Worm (Caenorhabditis elegans): ENCODE measurements around the gene dnj-8.

- TF ChIP-seq gei-17 (GFP tag; optimal IDR thresholded peaks at IDR 0.05) (no peak), lsl-1 (GFP tag; optimal IDR thresholded peaks at IDR 0.05) (no peak), ama-1 (optimal IDR thresholded peaks at IDR 0.05) (no peak), ama-1 (GFP tag; optimal IDR thresholded peaks at IDR 0.05) (no peak), Y67H2A.10 (GFP tag; conservative IDR thresholded peaks at IDR 0.05) (no peak), aptf-3 (GFP tag; IDR thresholded peaks at IDR 0.05) (no peak), Y53G8AR.9 (GFP tag; conservative IDR thresholded peaks at IDR 0.05) (no peak), sea-2 (GFP tag; IDR thresholded peaks at IDR 0.05) (no peak), hrde-1 (tag; optimal IDR thresholded peaks at IDR 0.05; ENCODE audit: borderline replicate concordance) (no peak)
Observed at ce11 chrII:6625302-6625701, 27.4 kb upstream of the dnj-8 start, which contains the start of gene F54H5.14.

Measured in whole organism, young adult.